Fruit fly (Drosophila melanogaster) whole organism, embryonic: Measurements from ENCODE around the gene CG44158.

Experiments
- Bgb ChIP-seq: fragments of 200-800 bp; sonication (Bioruptor generic); IDR thresholded peaks from 2 replicates; pipeline ENCODE4 v1.3.6; 2022; ENCODE audit warnings: missing biosample characterization, missing genetic modification characterization; ENCODE audit not compliant: partially characterized antibody
- CG10209 ChIP-seq: fragments of 200-800 bp; sonication (Bioruptor generic); optimal IDR thresholded peaks from 3 replicates; lab custom pipeline; 2017; ENCODE audit warnings: missing biosample characterization, mild to moderate bottlenecking, missing genetic modification characterization, missing genetic modification reagents
- CG10565 ChIP-seq: fragments of 200-800 bp; sonication (Bioruptor generic); optimal IDR thresholded peaks from 3 replicates; lab custom pipeline; 2016; ENCODE audit warnings: missing biosample characterization, mild to moderate bottlenecking, missing genetic modification characterization
- CG12299 ChIP-seq: fragments of 200-800 bp; sonication (Bioruptor generic); optimal IDR thresholded peaks from 2 replicates; lab custom pipeline; 2018; ENCODE audit warnings: missing biosample characterization, mild to moderate bottlenecking, missing genetic modification characterization
- CG12659 ChIP-seq: fragments of 200-800 bp; sonication (Bioruptor generic); optimal IDR thresholded peaks from 3 replicates; lab custom pipeline; 2017; ENCODE audit warnings: mild to moderate bottlenecking, missing biosample characterization, missing genetic modification reagents, missing genetic modification characterization
- CG15011 ChIP-seq: fragments of 200-800 bp; sonication (Bioruptor generic); optimal IDR thresholded peaks from 3 replicates; lab custom pipeline; 2018; ENCODE audit warnings: missing biosample characterization, mild to moderate bottlenecking, missing genetic modification characterization
- CG1603 ChIP-seq: fragments of 200-800 bp; sonication (Bioruptor generic); optimal IDR thresholded peaks from 2 replicates; lab custom pipeline; 2019; ENCODE audit warnings: missing biosample characterization, mild to moderate bottlenecking, missing genetic modification characterization, moderate library complexity
- CG17361 ChIP-seq: fragments of 200-800 bp; sonication (Bioruptor generic); IDR thresholded peaks from 3 replicates; pipeline ENCODE4 v1.3.6; 2022; ENCODE audit warnings: missing biosample characterization, missing genetic modification characterization
- CG17912 ChIP-seq: fragments of 200-800 bp; sonication (Bioruptor generic); optimal IDR thresholded peaks from 2 replicates; lab custom pipeline; 2018; ENCODE audit warnings: missing biosample characterization, mild to moderate bottlenecking, missing genetic modification characterization
- CG1792 ChIP-seq: fragments of 200-800 bp; sonication (Bioruptor generic); optimal IDR thresholded peaks from 2 replicates; lab custom pipeline; 2016; ENCODE audit warnings: missing biosample characterization, missing genetic modification characterization
- CG18619 ChIP-seq: fragments of 200-800 bp; sonication (Bioruptor generic); optimal IDR thresholded peaks from 3 replicates; lab custom pipeline; 2017; ENCODE audit warnings: missing biosample characterization, mild to moderate bottlenecking, missing genetic modification characterization
- CG2889 ChIP-seq: fragments of 200-800 bp; sonication (Bioruptor generic); IDR thresholded peaks from 3 replicates; pipeline ENCODE4 v1.3.6; 2022; ENCODE audit warnings: missing biosample characterization, missing genetic modification characterization
- CG5953 ChIP-seq: fragments of 200-800 bp; sonication (Bioruptor generic); IDR thresholded peaks from 2 replicates; pipeline ENCODE4 v1.3.6; 2022; ENCODE audit warnings: missing biosample characterization, missing genetic modification characterization
- CG6175 ChIP-seq: fragments of 200-800 bp; sonication (Bioruptor generic); IDR thresholded peaks from 3 replicates; pipeline ENCODE4 v1.3.6; 2022; ENCODE audit warnings: missing biosample characterization, missing genetic modification characterization
- CG7839 ChIP-seq: fragments of 200-800 bp; sonication (Bioruptor generic); optimal IDR thresholded peaks from 3 replicates; lab custom pipeline; 2018; ENCODE audit warnings: missing biosample characterization, mild to moderate bottlenecking, missing genetic modification characterization, moderate library complexity
- CG8388 ChIP-seq: fragments of 200-800 bp; sonication (Bioruptor generic); optimal IDR thresholded peaks from 2 replicates; lab custom pipeline; 2019; ENCODE audit warnings: missing biosample characterization, mild to moderate bottlenecking, missing genetic modification characterization, moderate library complexity
- CHES-1-like ChIP-seq: fragments of 200-800 bp; sonication (Bioruptor generic); optimal IDR thresholded peaks from 2 replicates; lab custom pipeline; 2016; ENCODE audit warnings: missing biosample characterization, missing genetic modification characterization
- D ChIP-seq, 2 experiments: fragments of 200-800 bp in 1 of 2; fragments of >200 bp in 1 of 2; sonication (Bioruptor generic) in 1 of 2; optimal IDR thresholded peaks; 2 replicates in 1 of 2; 3 replicates in 1 of 2; lab custom pipeline; 2017; ENCODE audit warnings: mild to moderate bottlenecking in 1 of 2, missing biosample characterization in 1 of 2, missing genetic modification characterization in 1 of 2, missing genetic modification reagents in 1 of 2
- Dref ChIP-seq: fragments of 200-800 bp; sonication (Bioruptor generic); IDR thresholded peaks from 2 replicates; pipeline ENCODE4 v1.3.6; 2022; ENCODE audit warnings: missing biosample characterization, missing genetic modification characterization
- H15 ChIP-seq: fragments of 200-800 bp; sonication (Bioruptor generic); IDR thresholded peaks from 3 replicates; pipeline ENCODE4 v1.3.6; 2022; ENCODE audit warnings: missing biosample characterization, missing genetic modification characterization
- Mes4 ChIP-seq: fragments of 200-800 bp; sonication (Bioruptor generic); optimal IDR thresholded peaks from 2 replicates; lab custom pipeline; 2016; ENCODE audit warnings: missing biosample characterization, missing genetic modification characterization
- PHDP ChIP-seq: fragments of 200-800 bp; sonication (Bioruptor generic); optimal IDR thresholded peaks from 3 replicates; lab custom pipeline; 2018; ENCODE audit warnings: missing biosample characterization, mild to moderate bottlenecking, missing genetic modification characterization, moderate library complexity
- Poxn ChIP-seq: fragments of 200-800 bp; sonication (Bioruptor generic); IDR thresholded peaks from 2 replicates; pipeline ENCODE4 v1.3.6; 2022; ENCODE audit warnings: missing biosample characterization, missing genetic modification characterization
- Side ChIP-seq: fragments of 200-800 bp; sonication (Bioruptor generic); optimal IDR thresholded peaks from 2 replicates; lab custom pipeline; 2016; ENCODE audit warnings: missing biosample characterization, missing genetic modification characterization
- Sry-β ChIP-seq: fragments of 200-800 bp; sonication (Bioruptor generic); optimal IDR thresholded peaks from 2 replicates; lab custom pipeline; 2018; ENCODE audit warnings: missing biosample characterization, mild to moderate bottlenecking, missing genetic modification characterization, moderate library complexity
- Xrp1 ChIP-seq: fragments of 200-800 bp; sonication (Bioruptor generic); IDR thresholded peaks from 2 replicates; pipeline ENCODE4 v1.3.6; 2022; ENCODE audit warnings: missing biosample characterization, missing genetic modification characterization
- abd-A ChIP-seq: fragments of 200-800 bp; sonication (Bioruptor generic); optimal IDR thresholded peaks from 3 replicates; lab custom pipeline; 2019; ENCODE audit warnings: missing biosample characterization, mild to moderate bottlenecking, missing genetic modification characterization, moderate library complexity
- ash1 ChIP-seq: fragments of 200-800 bp; sonication (Bioruptor generic); optimal IDR thresholded peaks from 2 replicates; lab custom pipeline; 2018; ENCODE audit warnings: missing biosample characterization, mild to moderate bottlenecking, missing genetic modification characterization
- bcd ChIP-seq: fragments of 200-800 bp; sonication (Bioruptor generic); optimal IDR thresholded peaks from 2 replicates; lab custom pipeline; 2017; ENCODE audit warnings: missing biosample characterization, mild to moderate bottlenecking, missing genetic modification characterization
- dmrt99B ChIP-seq: fragments of 200-800 bp; sonication (Bioruptor generic); optimal IDR thresholded peaks from 2 replicates; lab custom pipeline; 2018; ENCODE audit warnings: missing biosample characterization, mild to moderate bottlenecking, missing genetic modification characterization, moderate library complexity
- dysf ChIP-seq: fragments of 200-800 bp; sonication (Bioruptor generic); IDR thresholded peaks from 3 replicates; pipeline ENCODE4 v1.3.6; 2022; ENCODE audit warnings: missing biosample characterization, missing genetic modification characterization
- exex ChIP-seq: fragments of 200-800 bp; sonication (Bioruptor generic); optimal IDR thresholded peaks from 4 replicates; lab custom pipeline; 2018; ENCODE audit warnings: missing biosample characterization, mild to moderate bottlenecking, missing genetic modification characterization, moderate library complexity
- ftz-f1 ChIP-seq: fragments of 200-800 bp; sonication (Bioruptor generic); optimal IDR thresholded peaks from 2 replicates; lab custom pipeline; 2016; ENCODE audit warnings: missing biosample characterization, missing genetic modification characterization
- gsb ChIP-seq: fragments of 200-800 bp; sonication (Bioruptor generic); IDR thresholded peaks from 2 replicates; pipeline ENCODE4 v1.3.6; 2022; ENCODE audit warnings: missing biosample characterization, missing genetic modification characterization
- hbn ChIP-seq: fragments of 200-800 bp; sonication (Bioruptor generic); IDR thresholded peaks from 2 replicates; pipeline ENCODE4 v1.3.6; 2022; ENCODE audit warnings: missing biosample characterization, missing genetic modification characterization; ENCODE audit not compliant: partially characterized antibody
- lola ChIP-seq, 3 experiments: fragments of >200 bp in 2 of 3; fragments of 200-800 bp in 1 of 3; sonication (Bioruptor generic) in 1 of 3; optimal IDR thresholded peaks; 2 replicates each; lab custom pipeline; 2017 to 2019; ENCODE audit warnings: missing biosample characterization in 3 of 3, missing genetic modification characterization in 3 of 3, mild to moderate bottlenecking in 1 of 3, moderate library complexity in 1 of 3
- lov ChIP-seq, 2 experiments: fragments of 200-800 bp in 1 of 2; fragments of >200 bp in 1 of 2; sonication (Bioruptor generic) in 1 of 2; IDR thresholded peaks in 1 of 2; optimal IDR thresholded peaks in 1 of 2; 2 replicates in 1 of 2; 3 replicates in 1 of 2; pipeline versions ENCODE4 v1.3.6 to Lab custom; 2017 to 2022; ENCODE audit warnings: missing biosample characterization in 1 of 2, missing genetic modification characterization in 1 of 2
- pzg ChIP-seq: fragments of 200-800 bp; sonication (Bioruptor generic); optimal IDR thresholded peaks from 3 replicates; lab custom pipeline; 2018; ENCODE audit warnings: missing biosample characterization, mild to moderate bottlenecking, missing genetic modification characterization, moderate library complexity
- rib ChIP-seq: fragments of 200-800 bp; sonication (Bioruptor generic); IDR thresholded peaks from 2 replicates; pipeline ENCODE4 v1.3.6; 2022; ENCODE audit warnings: missing biosample characterization, missing genetic modification characterization
- shn ChIP-seq: fragments of 200-800 bp; sonication (Bioruptor generic); optimal IDR thresholded peaks from 3 replicates; lab custom pipeline; 2016; ENCODE audit warnings: missing biosample characterization, missing genetic modification characterization
- slbo ChIP-seq: fragments of 200-800 bp; sonication (Bioruptor generic); IDR thresholded peaks from 2 replicates; pipeline ENCODE4 v1.3.6; 2022; ENCODE audit warnings: missing biosample characterization, missing genetic modification characterization
- sqz ChIP-seq: fragments of 200-800 bp; sonication (Bioruptor generic); optimal IDR thresholded peaks from 3 replicates; lab custom pipeline; 2018; ENCODE audit warnings: missing biosample characterization, mild to moderate bottlenecking, missing genetic modification characterization
- sug ChIP-seq: fragments of 200-800 bp; optimal IDR thresholded peaks from 2 replicates; lab custom pipeline; 2019; ENCODE audit warnings: missing biosample characterization, mild to moderate bottlenecking, missing genetic modification characterization, moderate library complexity
- toy ChIP-seq: fragments of 200-800 bp; sonication (Bioruptor generic); IDR thresholded peaks from 2 replicates; pipeline ENCODE4 v1.3.6; 2022; ENCODE audit warnings: missing biosample characterization, missing genetic modification characterization
- unpg ChIP-seq: fragments of 200-800 bp; sonication (Bioruptor generic); optimal IDR thresholded peaks from 3 replicates; lab custom pipeline; 2018; ENCODE audit warnings: missing biosample characterization, mild to moderate bottlenecking, missing genetic modification characterization, moderate library complexity
- z ChIP-seq: fragments of 200-800 bp; sonication (Bioruptor generic); IDR thresholded peaks from 3 replicates; pipeline ENCODE4 v1.3.6; 2022; ENCODE audit warnings: missing biosample characterization, missing genetic modification characterization

CG44158 gene

dm6 chr3R:18243718-18244170 lies 35.2 kb downstream of the CG44158 start (continued):
- TF ChIP-seq lov (optimal IDR thresholded peaks at IDR 0.05; lab: Kevin White, UChicago) (no peak), lov (GFP tag; IDR thresholded peaks at IDR 0.05; lab: Robert Waterston, UW) (no peak), H15 (GFP tag; lab: Robert Waterston, UW) (no peak), shn (GFP tag; lab: Kevin White, UChicago) (no peak), CG15011 (GFP tag; lab: Kevin White, UChicago) (no peak), rib (GFP tag; lab: Robert Waterston, UW) (peak; percentile 10; the same call in 1 of the 2 replicates), unpg (GFP tag; lab: Kevin White, UChicago) (no peak), CG8388 (GFP tag; lab: Kevin White, UChicago) (no peak), dmrt99B (no peak), bcd (GFP tag; lab: Kevin White, UChicago) (no peak), Mes4 (GFP tag; lab: Kevin White, UChicago) (no peak), CG17912 (GFP tag; lab: Kevin White, UChicago) (no peak), hbn (no peak), PHDP (tag; lab: Kevin White, UChicago) (no peak), ash1 (GFP tag; lab: Kevin White, UChicago) (no peak), CG1792 (GFP tag; lab: Kevin White, UChicago) (no peak), toy (GFP tag; lab: Robert Waterston, UW) (no peak), CG5953 (GFP tag; lab: Robert Waterston, UW) (no peak), abd-A (peak; percentile 9), CG17361 (GFP tag; lab: Robert Waterston, UW) (no peak), CG12299 (tag; lab: Kevin White, UChicago) (no peak), Poxn (no peak), lola (GFP tag; optimal IDR thresholded peaks at IDR 0.05; lab: Kevin White, UChicago) (no peak), CG6175 (GFP tag; lab: Robert Waterston, UW) (0 out of 3 replicates have a peak, but pooled peaks have one; percentile 25), CG7839 (tag; lab: Kevin White, UChicago) (peak; percentile 2), Bgb (GFP tag; lab: Robert Waterston, UW) (no peak), Side (no peak), Sry-β (GFP tag; lab: Kevin White, UChicago) (no peak), z (GFP tag; lab: Robert Waterston, UW) (no peak; the same call in 2 of the 3 replicates)

- no peak for TF ChIP-seq D (optimal IDR thresholded peaks at IDR 0.05; lab: Kevin White, UChicago)
- TF ChIP-seq D (GFP tag; optimal IDR thresholded peaks at IDR 0.05; lab: Kevin White, UChicago) = no peak
- TF ChIP-seq pzg = peak; percentile 8
- TF ChIP-seq CG18619 (GFP tag; lab: Kevin White, UChicago) = no peak
- no peak for TF ChIP-seq CG2889 (GFP tag; lab: Robert Waterston, UW)
- TF ChIP-seq CG10209 (GFP tag; lab: Kevin White, UChicago) = peak; percentile 25
- peak; percentile 17 for TF ChIP-seq CG12659 (GFP tag; lab: Kevin White, UChicago)
- TF ChIP-seq gsb (GFP tag; lab: Robert Waterston, UW) = no peak
- TF ChIP-seq sug (tag; lab: Kevin White, UChicago) = peak; percentile 78
- peak; percentile 28 for TF ChIP-seq exex
- TF ChIP-seq ftz-f1 (GFP tag; lab: Kevin White, UChicago) = peak; percentile 98
- TF ChIP-seq Dref (GFP tag; lab: Robert Waterston, UW) = 0 out of 2 replicates have a peak, but pooled peaks have one; percentile 13
- peak; percentile 12 for TF ChIP-seq CHES-1-like (GFP tag; lab: Kevin White, UChicago)
- peak; percentile 51; the same call in 1 of the 3 replicates for TF ChIP-seq z (GFP tag; lab: Robert Waterston, UW)
- peak; percentile 48 for TF ChIP-seq sqz
- TF ChIP-seq CG1603 (tag; lab: Kevin White, UChicago) = peak; percentile 15
- peak; percentile 41; the same call in 1 of the 3 replicates for TF ChIP-seq dysf
- 0 out of 2 replicates have a peak, but pooled peaks have one; percentile 5 for TF ChIP-seq CG5953 (GFP tag; lab: Robert Waterston, UW)
- TF ChIP-seq CG10565 (GFP tag; lab: Kevin White, UChicago) = no peak
- peak; percentile 13; the same call in 1 of the 2 replicates for TF ChIP-seq slbo (GFP tag; lab: Robert Waterston, UW)
- TF ChIP-seq Xrp1 (GFP tag; lab: Robert Waterston, UW) = peak; percentile 5; the same call in 1 of the 2 replicates
Observed at dm6 chr3R:18244171-18245043, 35.8 kb downstream of the CG44158 start.
